Worm (Caenorhabditis elegans): ENCODE data around the gene F09E5.16.

Gene F09E5.16

DNA sequence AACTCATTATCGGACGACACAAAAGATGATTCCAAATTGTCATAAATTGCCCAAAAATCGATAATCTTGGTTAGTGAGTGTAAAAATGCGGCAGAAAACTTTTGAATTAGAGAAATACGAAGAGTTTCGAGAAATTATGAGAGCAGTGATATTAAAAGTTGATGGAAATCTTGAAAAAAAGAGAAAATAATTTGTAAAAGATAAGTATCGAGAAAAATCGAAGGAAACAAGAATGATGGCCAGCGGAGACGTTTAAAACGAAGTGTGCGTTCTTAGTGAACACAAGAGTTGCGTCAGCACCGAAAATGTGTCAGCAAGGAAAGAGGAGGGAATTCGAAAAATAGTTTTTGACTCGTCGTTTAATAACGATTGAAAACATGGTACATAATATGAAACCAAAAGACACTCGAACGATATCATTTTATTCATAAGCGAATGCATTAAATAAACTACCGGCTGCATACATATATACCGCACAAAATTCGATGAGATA is 24.3 kb upstream of the F09E5.16 start, which contains the start of gene ndx-6:
Gene ndx-6, minus strand, starts transcription at position 51 of the 493 bp plus-strand sequence.
- TF ChIP-seq flt-1 (GFP tag; IDR thresholded peaks at IDR 0.05) (peak; percentile 83), tab-1 (GFP tag; IDR thresholded peaks at IDR 0.05) (0 out of 2 replicates have a peak, but pooled peaks have one; percentile 39), ztf-23 (GFP tag; IDR thresholded peaks at IDR 0.05) (peak; percentile 73), ztf-29 (GFP tag; IDR thresholded peaks at IDR 0.05) (no peak), cog-1 (tag; optimal IDR thresholded peaks at IDR 0.05) (peak; percentile 46), T22C8.4 (GFP tag; IDR thresholded peaks at IDR 0.05) (0 out of 2 replicates have a peak, but pooled peaks have one; percentile 10)

DNA sequence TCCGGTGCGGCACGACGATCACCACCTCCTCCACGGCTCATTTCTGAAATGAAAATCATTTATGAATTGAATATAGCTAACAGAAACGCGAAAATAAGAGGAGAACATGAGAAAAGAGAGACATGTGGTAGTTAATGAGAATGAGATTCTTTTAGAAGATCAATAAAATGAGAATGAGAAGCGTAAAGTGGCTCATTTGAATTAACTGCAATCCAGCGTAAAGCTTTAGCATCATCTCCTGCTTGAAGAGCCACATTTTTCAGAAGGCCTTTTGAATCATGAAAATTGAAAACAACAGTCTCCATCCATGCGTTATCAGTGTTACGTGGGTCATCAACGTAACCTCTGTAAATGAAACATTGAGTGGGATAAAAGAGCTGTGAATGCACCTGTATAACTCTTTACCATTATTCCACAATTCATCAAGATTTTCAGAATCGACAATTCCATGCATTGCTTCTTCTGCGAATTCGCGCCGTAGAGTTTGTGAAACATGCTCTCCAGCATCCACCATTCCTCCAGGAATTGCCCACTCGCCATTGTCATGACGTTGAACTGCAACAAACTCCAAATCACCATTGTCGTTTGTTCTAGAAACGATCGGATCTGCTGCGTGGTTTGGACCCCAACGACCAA is 23.4 kb upstream of the F09E5.16 start, which contains the start of gene rsp-4:
Gene rsp-4, minus strand, starts transcription at position 51 of the 636 bp plus-strand sequence.
- TF ChIP-seq T22C8.4 (GFP tag; IDR thresholded peaks at IDR 0.05) (no peak), flt-1 (GFP tag; IDR thresholded peaks at IDR 0.05) (no peak), klf-2 (GFP tag; conservative IDR thresholded peaks at IDR 0.05) (no peak), med-1 (GFP tag; optimal IDR thresholded peaks at IDR 0.05; ENCODE audit: insufficient read depth) (no peak), ref-1 (GFP tag; conservative IDR thresholded peaks at IDR 0.05) (no peak), ztf-23 (GFP tag; IDR thresholded peaks at IDR 0.05) (no peak), cog-1 (tag; optimal IDR thresholded peaks at IDR 0.05) (no peak), ztf-29 (GFP tag; IDR thresholded peaks at IDR 0.05) (no peak), tab-1 (GFP tag; IDR thresholded peaks at IDR 0.05) (no peak)

DNA sequence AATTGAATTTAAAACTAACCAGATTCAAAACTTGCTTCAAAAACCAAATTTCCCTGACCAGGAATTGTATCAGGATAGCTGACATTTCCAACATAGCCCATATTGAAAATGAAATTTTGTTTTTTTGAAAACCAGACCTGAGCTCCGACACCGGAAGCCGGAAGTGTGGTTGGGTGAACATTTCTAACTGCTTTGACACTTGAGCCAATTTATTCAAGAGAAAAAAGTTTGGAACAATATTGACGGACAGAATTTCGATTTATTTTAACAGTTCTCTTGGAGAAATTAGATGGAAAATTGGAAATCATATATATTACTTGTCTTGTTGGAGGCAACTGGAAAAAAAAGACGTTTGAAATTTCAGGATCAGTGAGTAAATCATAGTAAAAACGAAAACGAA is 21.7 kb upstream of the F09E5.16 start, which contains the start of gene ccpp-6:
Gene ccpp-6, minus strand, starts transcription at position 101 of the 400 bp plus-strand sequence.
- TF ChIP-seq ztf-23 (GFP tag; IDR thresholded peaks at IDR 0.05) = no peak
- TF ChIP-seq ref-1 (GFP tag; conservative IDR thresholded peaks at IDR 0.05) = no peak
- TF ChIP-seq T22C8.4 (GFP tag; IDR thresholded peaks at IDR 0.05) = no peak

DNA sequence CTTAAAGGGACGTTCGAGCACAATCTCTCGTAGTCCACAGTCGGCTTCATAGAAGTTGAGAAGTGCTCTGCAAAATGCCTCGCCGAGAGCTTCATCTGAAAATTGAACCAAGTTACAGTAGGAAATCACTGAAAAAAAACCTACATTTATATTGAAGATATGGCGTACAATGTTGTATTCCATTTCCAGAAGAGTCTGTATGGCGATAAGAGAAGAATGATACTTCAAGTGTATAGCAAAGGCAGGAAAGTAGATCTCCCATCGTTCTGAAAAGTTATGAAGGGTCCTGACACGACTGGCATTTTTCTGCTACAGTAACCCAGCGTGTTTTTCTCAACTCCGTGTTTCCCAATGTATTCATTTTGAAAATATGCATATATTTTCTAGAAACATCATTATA is 18.7 kb upstream of the F09E5.16 start:
- TF ChIP-seq flt-1 (GFP tag; IDR thresholded peaks at IDR 0.05) = no peak
- no peak for TF ChIP-seq tab-1 (GFP tag; IDR thresholded peaks at IDR 0.05)
- TF ChIP-seq med-1 (GFP tag; optimal IDR thresholded peaks at IDR 0.05; ENCODE audit: insufficient read depth) = no peak

DNA sequence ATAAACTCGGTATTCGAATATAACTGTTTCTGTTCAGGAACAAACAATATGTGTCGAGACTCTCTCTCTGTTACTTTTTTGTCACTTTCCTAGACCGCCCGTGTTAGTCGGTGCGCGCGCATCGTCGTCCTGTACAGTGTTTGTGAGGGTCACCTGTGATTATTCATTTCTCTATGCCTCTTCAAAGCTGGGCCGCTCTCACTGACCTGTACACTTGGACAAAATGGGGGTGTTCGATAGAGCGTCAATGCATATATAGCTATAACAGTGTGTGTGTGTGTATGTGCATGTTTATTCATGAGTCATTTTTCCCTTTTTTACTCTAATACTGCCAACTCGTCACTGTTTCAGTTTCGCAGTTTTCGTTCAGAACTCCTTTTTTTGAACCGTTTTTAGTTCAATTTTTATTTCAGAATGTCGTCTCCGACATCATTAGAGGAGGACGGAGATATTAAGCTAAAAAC is 14.1 kb upstream of the F09E5.16 start, which contains the start of gene pkc-3:
Gene pkc-3, plus strand, starts transcription at position 414 of the 464 bp plus-strand sequence.
- TF ChIP-seq ztf-23 (GFP tag; IDR thresholded peaks at IDR 0.05) (no peak), flt-1 (GFP tag; IDR thresholded peaks at IDR 0.05) (peak; percentile 64; the same call in 1 of the 2 replicates)

DNA sequence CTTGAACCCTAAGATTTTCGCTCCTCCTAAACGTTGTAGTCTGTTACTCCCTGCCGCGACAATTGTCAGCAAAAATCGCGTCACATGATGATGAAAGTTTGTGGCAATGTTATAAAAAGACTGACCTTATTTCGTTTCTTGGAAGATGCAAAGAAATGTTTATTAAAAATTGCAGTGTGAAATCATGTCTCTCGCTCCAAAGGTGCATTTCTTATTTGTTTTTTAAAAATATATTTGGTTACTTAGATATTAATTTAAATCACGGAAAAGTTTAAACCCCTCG is 12.6 kb upstream of the F09E5.16 start:
- no peak for TF ChIP-seq ref-1 (GFP tag; conservative IDR thresholded peaks at IDR 0.05)
- no peak for TF ChIP-seq klf-2 (GFP tag; conservative IDR thresholded peaks at IDR 0.05)
- no peak for TF ChIP-seq flt-1 (GFP tag; IDR thresholded peaks at IDR 0.05)
- TF ChIP-seq ztf-23 (GFP tag; IDR thresholded peaks at IDR 0.05) = no peak
- no peak for TF ChIP-seq T22C8.4 (GFP tag; IDR thresholded peaks at IDR 0.05)
- no peak for TF ChIP-seq ztf-29 (GFP tag; IDR thresholded peaks at IDR 0.05)
- TF ChIP-seq tab-1 (GFP tag; IDR thresholded peaks at IDR 0.05) = no peak

DNA sequence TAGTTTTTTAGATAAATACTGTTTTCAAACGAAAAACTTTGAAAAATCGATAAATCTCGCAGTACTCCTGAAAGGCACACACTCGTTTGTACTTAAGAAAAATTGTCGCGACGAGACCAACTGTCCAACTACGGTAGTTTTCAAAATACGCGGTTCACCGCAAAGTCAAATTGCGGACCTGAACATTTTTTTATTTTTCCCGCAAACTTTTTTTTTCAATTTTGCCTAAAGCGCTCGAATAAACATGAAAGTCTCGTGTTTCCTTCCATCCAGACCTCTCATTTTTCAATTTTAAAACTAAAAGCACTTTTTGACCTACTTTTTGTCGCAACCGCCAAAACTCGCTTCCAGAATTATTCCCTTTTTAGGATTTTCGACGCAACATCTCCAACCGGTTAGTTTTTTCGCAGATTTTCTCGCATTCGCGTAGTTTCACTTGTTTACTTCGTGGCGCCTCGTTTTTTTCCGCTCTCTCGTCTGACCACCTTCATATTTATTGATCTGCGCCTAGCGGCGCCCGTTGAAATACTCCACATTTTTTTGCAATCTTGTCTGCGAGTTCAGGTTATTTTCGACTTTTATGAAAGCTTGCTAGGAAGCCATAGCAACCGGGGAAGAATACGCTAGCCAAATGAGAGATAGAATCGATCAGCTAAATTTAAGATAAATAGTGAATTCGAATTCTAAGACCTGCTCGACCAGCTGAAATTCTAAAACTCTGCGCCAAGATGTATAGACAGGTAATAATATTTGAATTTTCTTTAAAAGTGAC is 12.1 kb upstream of the F09E5.16 start, which contains the start of gene prdx-2:
Gene prdx-2, plus strand, starts transcription at position 729 of the 772 bp plus-strand sequence.
- TF ChIP-seq tab-1 (GFP tag; IDR thresholded peaks at IDR 0.05) (no peak), T22C8.4 (GFP tag; IDR thresholded peaks at IDR 0.05) (no peak), klf-2 (GFP tag; conservative IDR thresholded peaks at IDR 0.05) (no peak), ztf-29 (GFP tag; IDR thresholded peaks at IDR 0.05) (no peak), cog-1 (tag; optimal IDR thresholded peaks at IDR 0.05) (no peak), ztf-23 (GFP tag; IDR thresholded peaks at IDR 0.05) (no peak), med-1 (GFP tag; optimal IDR thresholded peaks at IDR 0.05; ENCODE audit: insufficient read depth) (no peak), ref-1 (GFP tag; conservative IDR thresholded peaks at IDR 0.05) (no peak), flt-1 (GFP tag; IDR thresholded peaks at IDR 0.05) (no peak)

DNA sequence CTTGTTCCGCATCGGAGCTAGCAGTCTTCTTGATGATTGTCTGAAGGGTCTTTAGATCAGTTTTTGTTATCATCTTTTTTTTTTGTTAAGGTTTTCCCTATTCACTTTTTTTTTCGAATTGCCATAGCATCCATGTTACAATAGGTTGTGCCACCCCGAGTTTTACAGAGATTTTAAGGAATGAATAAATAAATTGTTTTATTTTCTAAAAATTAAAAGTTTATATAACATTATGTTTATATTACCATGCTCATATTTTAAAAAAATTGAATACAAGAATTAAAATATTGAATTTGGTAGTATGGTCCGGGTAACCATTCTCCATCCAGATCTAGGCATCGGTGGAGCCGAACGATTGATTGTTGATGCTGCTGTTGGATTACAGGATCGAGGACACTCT is 9.4 kb upstream of the F09E5.16 start, which contains the start of gene algn-2:
Gene algn-2, plus strand, starts transcription at position 301 of the 400 bp plus-strand sequence.
- TF ChIP-seq ref-1 (GFP tag; conservative IDR thresholded peaks at IDR 0.05) = no peak
- TF ChIP-seq T22C8.4 (GFP tag; IDR thresholded peaks at IDR 0.05) = no peak
- no peak for TF ChIP-seq cog-1 (tag; optimal IDR thresholded peaks at IDR 0.05)
- TF ChIP-seq ztf-23 (GFP tag; IDR thresholded peaks at IDR 0.05) = no peak
- TF ChIP-seq flt-1 (GFP tag; IDR thresholded peaks at IDR 0.05) = no peak
- no peak for TF ChIP-seq med-1 (GFP tag; optimal IDR thresholded peaks at IDR 0.05; ENCODE audit: insufficient read depth)
- TF ChIP-seq ztf-29 (GFP tag; IDR thresholded peaks at IDR 0.05) = no peak
- no peak for TF ChIP-seq klf-2 (GFP tag; conservative IDR thresholded peaks at IDR 0.05)
- TF ChIP-seq tab-1 (GFP tag; IDR thresholded peaks at IDR 0.05) = no peak

DNA sequence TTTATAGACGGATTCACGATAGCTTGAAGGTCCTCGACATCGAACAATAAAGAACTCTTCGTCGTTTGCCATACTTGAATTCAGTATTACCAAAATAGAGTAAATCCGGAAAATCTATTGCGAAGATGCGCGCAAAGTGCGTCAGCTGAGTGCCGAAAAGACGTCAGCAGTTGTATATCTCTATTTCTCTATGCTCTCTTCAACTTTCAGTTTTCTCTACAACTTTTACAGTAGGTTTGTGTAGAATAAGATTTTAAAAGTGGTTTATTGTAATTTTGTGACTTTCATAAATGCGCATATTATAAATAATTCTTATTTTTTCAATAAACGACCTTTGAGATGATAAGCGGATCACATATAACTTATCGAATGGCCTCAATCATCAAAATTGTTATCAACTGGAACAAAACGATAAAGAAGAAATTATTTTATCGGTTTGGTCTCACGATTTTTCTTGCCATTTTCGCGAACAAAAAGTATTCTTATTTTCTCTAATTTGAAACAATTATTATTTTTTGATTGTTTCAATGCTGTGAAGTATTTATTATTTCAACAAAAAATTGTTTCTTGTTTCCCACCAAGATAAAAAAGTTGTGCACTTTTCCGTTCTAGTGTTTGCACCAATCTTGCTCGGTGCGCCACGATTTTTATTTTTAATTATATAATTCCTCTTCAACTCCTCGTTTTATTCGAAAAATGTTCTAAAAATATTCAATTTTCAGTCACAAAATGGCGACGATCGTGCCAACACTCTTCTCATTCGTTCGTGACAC is 7.9 kb upstream of the F09E5.16 start, which contains the start of the genes agt-2 and F09E5.3:
Gene agt-2, minus strand, starts transcription at position 553 of the 773 bp plus-strand sequence.
Gene F09E5.3, plus strand, starts transcription at position 723 of the 773 bp plus-strand sequence.
- TF ChIP-seq T22C8.4 (GFP tag; IDR thresholded peaks at IDR 0.05) = no peak
- TF ChIP-seq med-1 (GFP tag; optimal IDR thresholded peaks at IDR 0.05; ENCODE audit: insufficient read depth) = no peak
- peak; percentile 62; the same call in 1 of the 2 replicates for TF ChIP-seq ztf-23 (GFP tag; IDR thresholded peaks at IDR 0.05)
- TF ChIP-seq klf-2 (GFP tag; conservative IDR thresholded peaks at IDR 0.05) = no peak
- TF ChIP-seq ref-1 (GFP tag; conservative IDR thresholded peaks at IDR 0.05) = no peak
- TF ChIP-seq tab-1 (GFP tag; IDR thresholded peaks at IDR 0.05) = no peak
- TF ChIP-seq ztf-29 (GFP tag; IDR thresholded peaks at IDR 0.05) = 0 out of 2 replicates have a peak, but pooled peaks have one; percentile 27
- TF ChIP-seq cog-1 (tag; optimal IDR thresholded peaks at IDR 0.05) = peak; percentile 47
- TF ChIP-seq flt-1 (GFP tag; IDR thresholded peaks at IDR 0.05) = peak; percentile 71
